Worm (Caenorhabditis elegans) whole organism, late embryonic: ENCODE measurements around the gene T24E12.6.

Source experiments
- ama-1 ChIP-seq: fragments of 150-350 bp; optimal IDR thresholded peaks from 2 replicates; lab custom pipeline; 2014
- ceh-9 ChIP-seq: sonication (generic microtip); optimal IDR thresholded peaks from 2 replicates; lab custom pipeline; 2016; ENCODE audit warnings: mild to moderate bottlenecking, missing genetic modification characterization, inconsistent platforms, missing compliant biosample characterization
- nhr-11 ChIP-seq: fragments of 150-350 bp; optimal IDR thresholded peaks from 2 replicates; lab custom pipeline; 2014; ENCODE audit warnings: missing biosample characterization, missing genetic modification characterization
- pat-9 ChIP-seq: fragments of 200-800 bp; sonication (Bioruptor generic); optimal IDR thresholded peaks from 2 replicates; lab custom pipeline; 2018; ENCODE audit warnings: mild to moderate bottlenecking, missing genetic modification characterization, moderate library complexity, missing compliant biosample characterization
- sdc-2 ChIP-seq: sonication (generic microtip); optimal IDR thresholded peaks from 2 replicates; lab custom pipeline; 2016; ENCODE audit warnings: missing genotype, missing genetic modification characterization, missing compliant biosample characterization
- tbx-2 ChIP-seq: sonication (generic microtip); optimal IDR thresholded peaks from 2 replicates; lab custom pipeline; 2016; ENCODE audit warnings: missing genetic modification characterization, missing compliant biosample characterization
- unc-3 ChIP-seq, 2 experiments: fragments of 200-800 bp in 1 of 2; sonication (Bioruptor generic) in 1 of 2; sonication (generic microtip) in 1 of 2; conservative IDR thresholded peaks in 1 of 2; optimal IDR thresholded peaks in 1 of 2; 2 replicates each; pipeline versions ENCODE4 v1.3.6 to Lab custom; 2016 to 2022; ENCODE audit warnings: missing compliant biosample characterization in 2 of 2, missing genetic modification characterization in 2 of 2, missing genetic modification reagents in 1 of 2

ce11 chrII:3716961-3717360 lies 44.5 kb downstream of the T24E12.6 start, which contains the start of gene fbxc-52:
- TF ChIP-seq sdc-2 (tag; lab: Kevin White, UChicago) (no peak), pat-9 (tag; lab: Kevin White, UChicago) (no peak), ceh-9 (tag; lab: Kevin White, UChicago) (no peak), ama-1 (no peak), tbx-2 (no peak), nhr-11 (no peak), unc-3 (GFP tag; conservative IDR thresholded peaks at IDR 0.05; lab: Robert Waterston, UW) (no peak), unc-3 (tag; optimal IDR thresholded peaks at IDR 0.05; lab: Kevin White, UChicago) (no peak)
